Fruit fly (Drosophila melanogaster) Kc167 (cell line): Measurements from ENCODE around the gene PIG-P.

Source experiments
- Myc ChIP-seq: fragments of >200 bp; optimal IDR thresholded peaks from 2 replicates; lab custom pipeline; 2017; ENCODE audit warnings: missing external identifiers
- Sin3A ChIP-seq: fragments of >200 bp; optimal IDR thresholded peaks from 2 replicates; lab custom pipeline; 2018; ENCODE audit warnings: missing external identifiers
- h ChIP-seq: fragments of >200 bp; optimal IDR thresholded peaks from 3 replicates; lab custom pipeline; 2018; ENCODE audit warnings: missing external identifiers
- insv ChIP-seq: fragments of >200 bp; optimal IDR thresholded peaks from 3 replicates; lab custom pipeline; 2018; ENCODE audit warnings: missing external identifiers
- psq ChIP-seq: fragments of >200 bp; optimal IDR thresholded peaks from 2 replicates; lab custom pipeline; 2017; ENCODE audit warnings: missing external identifiers
- ttk ChIP-seq: sonication (Bioruptor generic); optimal IDR thresholded peaks from 2 replicates; lab custom pipeline; 2017; ENCODE audit warnings: missing external identifiers

Gene PIG-P

DNA sequence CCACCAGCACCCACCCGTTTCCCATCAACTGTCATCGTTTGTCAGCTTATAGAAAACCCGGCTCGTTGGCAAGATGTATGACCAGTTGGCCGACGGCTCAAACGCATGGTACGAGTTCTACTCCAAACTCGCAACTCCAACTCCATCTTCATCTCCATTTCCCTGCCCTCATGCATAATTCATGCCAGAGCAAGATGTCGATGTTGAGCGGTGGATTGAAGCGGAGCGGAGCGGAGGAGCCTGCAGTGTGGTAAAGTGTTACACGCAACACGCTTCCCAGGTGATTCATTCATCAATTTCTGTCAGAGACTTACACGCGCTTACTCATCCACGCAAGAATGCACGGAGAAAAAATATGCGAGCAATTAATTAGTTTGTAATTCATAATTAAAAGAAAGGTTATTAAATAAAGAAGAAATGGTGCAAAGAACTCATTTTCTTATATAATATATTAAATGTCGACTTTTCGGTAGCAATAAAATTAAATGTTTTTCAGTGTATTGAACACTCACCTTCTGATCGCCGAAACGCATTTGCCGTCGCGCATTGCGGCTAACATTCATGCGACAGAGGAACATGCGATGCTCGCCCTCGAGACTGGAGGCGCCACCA, 23.5 kb upstream of the PIG-P start:
- TF ChIP-seq psq (no peak), Myc (no peak)

- no peak for TF ChIP-seq h (lab: Kevin White, UChicago)
- no peak for TF ChIP-seq ttk (lab: Kevin White, UChicago)
- TF ChIP-seq insv (lab: Kevin White, UChicago) = no peak
- no peak for TF ChIP-seq psq
- TF ChIP-seq Myc = no peak
- no peak for TF ChIP-seq Sin3A (lab: Kevin White, UChicago)
These were observed 17.2 kb upstream of the PIG-P start for dm6 chr3R:26075252-26075651.

DNA sequence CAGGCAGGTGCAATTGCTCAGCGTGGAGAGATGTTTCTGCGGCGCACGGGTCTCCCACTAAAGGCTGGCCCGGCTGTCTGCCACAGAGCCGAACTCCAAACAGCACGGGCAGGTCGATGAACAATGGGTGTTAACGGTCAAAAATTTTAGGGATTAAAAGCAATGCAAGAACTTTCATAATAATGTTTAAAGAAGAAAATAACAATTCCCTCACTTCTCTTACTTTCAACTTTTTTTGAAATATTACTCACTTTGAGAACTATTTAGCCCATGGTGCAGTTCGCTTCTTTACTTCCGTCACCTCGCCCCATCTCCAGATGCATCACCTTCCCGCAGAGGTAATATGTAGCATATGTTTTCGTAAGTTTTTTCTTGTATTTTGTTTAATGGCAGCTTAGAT, 14.5 kb upstream of the PIG-P start:
- TF ChIP-seq insv (lab: Kevin White, UChicago) = no peak
- TF ChIP-seq Myc = no peak
- TF ChIP-seq Sin3A (lab: Kevin White, UChicago) = no peak
- no peak for TF ChIP-seq psq
- no peak for TF ChIP-seq h (lab: Kevin White, UChicago)
- no peak for TF ChIP-seq ttk (lab: Kevin White, UChicago)

DNA sequence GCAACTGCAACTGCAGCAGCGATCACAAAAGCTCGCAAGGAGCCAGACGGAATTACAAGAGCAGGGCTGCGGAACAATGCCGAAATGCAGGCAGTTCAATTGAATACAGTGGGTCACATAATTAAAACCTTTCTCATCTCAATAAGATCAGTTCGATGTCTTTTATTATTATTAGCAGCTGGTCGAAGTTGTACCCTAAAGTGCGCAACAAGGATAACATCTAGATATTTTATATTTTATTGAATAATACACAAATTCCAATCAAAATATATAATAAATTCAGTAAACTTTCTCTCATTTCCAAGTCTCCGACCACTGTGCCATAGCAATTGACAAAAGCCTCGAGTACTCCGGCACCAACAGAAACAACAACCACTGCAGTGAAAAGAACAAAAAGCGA, 10.1 kb upstream of the PIG-P start:
- TF ChIP-seq h (lab: Kevin White, UChicago) (no peak), Myc (no peak), ttk (lab: Kevin White, UChicago) (no peak), Sin3A (lab: Kevin White, UChicago) (no peak), insv (lab: Kevin White, UChicago) (no peak), psq (no peak)

- TF ChIP-seq Myc = no peak
- TF ChIP-seq Sin3A (lab: Kevin White, UChicago) = no peak
- no peak for TF ChIP-seq h (lab: Kevin White, UChicago)
These were observed 6.7 kb upstream of the PIG-P start for dm6 chr3R:26064708-26065107.

DNA sequence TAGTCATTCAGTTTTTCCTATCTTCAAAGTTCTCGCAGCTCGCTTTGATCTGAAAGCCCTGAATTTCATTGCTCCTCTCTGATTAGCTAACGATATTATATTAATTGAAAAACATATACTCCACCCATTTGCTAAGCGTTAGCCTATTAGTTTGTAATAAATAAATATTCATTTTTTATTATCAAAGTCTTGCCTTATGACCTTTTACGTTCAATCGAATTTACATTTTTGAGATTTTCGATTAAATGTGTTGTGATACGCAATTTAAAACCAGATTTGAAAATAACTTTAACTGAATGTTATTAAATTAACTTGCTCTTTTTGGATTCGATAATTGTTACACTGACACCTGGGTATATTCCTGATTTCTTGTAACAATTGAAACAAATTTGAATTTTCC, 4.9 kb upstream of the PIG-P start, which contains the start of gene CG14551:
CG14551 (minus strand) TSS at position 101 of the 400 bp plus-strand sequence.
- no peak for TF ChIP-seq h (lab: Kevin White, UChicago)
- no peak for TF ChIP-seq ttk (lab: Kevin White, UChicago)
- no peak for TF ChIP-seq Myc
- no peak for TF ChIP-seq Sin3A (lab: Kevin White, UChicago)
- no peak for TF ChIP-seq psq
- no peak for TF ChIP-seq insv (lab: Kevin White, UChicago)

DNA sequence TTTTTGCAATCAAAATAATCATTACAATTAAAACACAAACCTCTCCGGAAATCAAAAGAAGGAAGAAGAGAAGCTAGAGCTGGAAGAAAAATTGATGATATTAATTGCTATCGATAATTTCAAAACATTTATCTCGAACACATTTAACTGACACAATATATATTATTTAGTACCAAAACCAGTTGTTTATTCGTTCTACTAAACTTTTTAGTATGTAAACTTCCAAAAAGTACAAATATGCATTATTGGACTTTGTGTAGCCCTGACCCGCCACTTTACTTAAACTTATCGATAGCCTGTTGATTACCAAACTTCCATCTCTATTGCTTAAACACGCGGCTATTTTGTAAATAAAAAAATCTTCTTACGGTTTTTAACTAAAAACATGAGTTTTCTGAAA, 1.2 kb upstream of the PIG-P start, which contains the start of the genes RpL34a and Trmt61:
RpL34a (minus strand) TSS at position 73 of the 400 bp plus-strand sequence.
Trmt61 (plus strand) TSS at position 302 of the 400 bp plus-strand sequence.
- TF ChIP-seq psq = no peak

DNA sequence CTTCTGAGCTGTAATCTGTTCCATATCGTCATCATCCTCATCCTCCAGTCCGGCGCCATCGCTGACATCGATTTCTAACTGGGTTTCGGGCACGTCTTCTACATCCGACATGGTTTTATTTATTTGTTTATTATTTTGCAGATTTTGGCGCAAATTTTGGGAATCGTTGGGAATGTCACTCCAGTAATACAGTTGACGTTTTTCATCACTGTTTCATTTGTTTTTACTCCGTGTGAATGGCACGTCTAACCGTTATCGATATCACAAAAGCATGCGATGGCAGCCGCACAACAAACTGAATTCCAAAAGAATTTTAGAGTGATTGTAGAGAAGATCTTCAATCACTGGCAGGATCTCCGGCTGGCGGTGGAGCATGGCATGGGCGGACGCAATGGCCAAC, 1.6 kb downstream of the PIG-P start, which contains the start of the genes Sld5 and CG14543:
Sld5 (minus strand) TSS at position 167 of the 400 bp plus-strand sequence.
CG14543 (plus strand) TSS at position 250 of the 400 bp plus-strand sequence.
- no peak for TF ChIP-seq insv (lab: Kevin White, UChicago)
- TF ChIP-seq Sin3A (lab: Kevin White, UChicago) = no peak
- TF ChIP-seq h (lab: Kevin White, UChicago) = no peak
- TF ChIP-seq Myc = no peak
- TF ChIP-seq ttk (lab: Kevin White, UChicago) = no peak

dm6 chr3R:26055214-26055632, 2.8 kb downstream of the PIG-P start, which contains the start of gene Cmpk:
TSS of gene Cmpk (minus strand) at chr3R:26055438.
- TF ChIP-seq Myc (no peak), Sin3A (lab: Kevin White, UChicago) (no peak), insv (lab: Kevin White, UChicago) (no peak), ttk (lab: Kevin White, UChicago) (no peak), h (lab: Kevin White, UChicago) (no peak), psq (no peak)

DNA sequence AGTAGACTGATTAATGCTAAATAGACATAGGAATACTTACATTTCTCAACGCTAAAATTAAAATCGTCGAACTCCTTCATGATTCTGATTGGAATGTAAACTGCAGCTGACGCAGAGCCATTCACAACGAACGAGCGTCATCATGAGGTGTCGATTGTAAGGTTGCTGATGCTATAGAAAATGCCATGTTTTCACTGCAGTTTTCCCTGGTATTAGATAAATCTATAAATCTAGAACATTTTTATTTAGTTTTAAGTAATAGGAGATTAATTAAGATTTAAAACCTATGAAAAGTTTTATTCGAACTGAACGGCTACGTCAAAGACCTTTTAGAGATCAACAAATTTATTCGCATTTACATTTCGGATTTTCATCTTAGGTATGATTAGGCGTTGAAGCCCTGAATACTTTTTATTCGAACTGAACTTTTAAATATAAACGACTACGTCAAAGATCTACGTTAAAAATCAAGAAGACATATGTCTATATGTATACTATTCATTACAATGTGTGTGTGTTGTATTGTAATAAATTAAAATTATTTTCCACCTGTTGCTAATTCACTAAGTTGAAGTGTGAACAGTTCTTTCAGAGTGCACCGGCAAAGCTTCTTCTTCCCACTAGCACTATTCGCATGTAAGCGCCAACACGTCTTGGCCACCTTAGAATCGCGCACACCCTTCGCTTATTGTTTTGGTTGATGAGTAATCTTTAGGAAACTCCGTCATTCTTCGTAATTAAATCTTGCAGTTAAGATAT, 5.7 kb downstream of the PIG-P start, which contains the start of the genes Exo84 and Vps2:
Exo84 (minus strand) TSS at position 108 of the 759 bp plus-strand sequence.
Vps2 (plus strand) TSS at position 672 of the 759 bp plus-strand sequence.
- TF ChIP-seq h (lab: Kevin White, UChicago) (no peak), Sin3A (lab: Kevin White, UChicago) (no peak), Myc (no peak), psq (no peak), ttk (lab: Kevin White, UChicago) (no peak), insv (lab: Kevin White, UChicago) (no peak)

DNA sequence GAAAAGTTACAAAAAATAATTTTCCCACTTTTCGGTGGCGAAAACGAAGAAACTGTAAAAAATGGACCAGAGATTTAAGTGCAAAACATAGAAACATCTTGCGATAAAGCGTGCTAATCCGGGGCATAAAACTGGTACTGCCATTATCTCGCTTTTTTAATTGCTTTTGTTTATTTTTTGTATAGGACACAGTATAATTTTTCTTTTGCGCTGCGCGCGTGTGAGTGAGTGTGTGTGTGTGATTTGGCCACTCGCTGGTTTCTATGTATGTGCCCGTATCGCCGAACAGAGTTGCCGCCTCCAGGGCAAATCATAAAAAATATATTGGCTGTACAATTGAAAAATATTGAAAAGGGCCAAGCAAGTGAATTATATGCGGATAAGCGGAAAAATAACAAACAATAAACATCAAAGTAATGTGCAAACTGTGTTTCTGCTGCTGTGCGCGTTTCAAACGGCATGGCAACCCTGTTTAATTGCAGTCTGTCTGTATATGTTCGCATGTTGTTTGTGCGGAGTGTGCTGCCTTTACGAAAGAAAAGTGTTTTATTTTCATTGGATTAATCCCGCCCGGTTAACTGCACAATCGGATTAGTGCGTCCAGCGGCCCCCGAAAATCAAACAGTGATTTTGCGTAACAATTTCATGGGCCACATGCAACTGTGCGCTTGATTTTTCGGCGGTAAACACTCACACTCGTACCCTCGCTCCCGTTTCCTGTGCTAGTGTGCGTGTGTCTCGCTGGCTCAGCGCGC, 15.7 kb downstream of the PIG-P start:
- TF ChIP-seq psq (no peak), h (lab: Kevin White, UChicago) (no peak)

DNA sequence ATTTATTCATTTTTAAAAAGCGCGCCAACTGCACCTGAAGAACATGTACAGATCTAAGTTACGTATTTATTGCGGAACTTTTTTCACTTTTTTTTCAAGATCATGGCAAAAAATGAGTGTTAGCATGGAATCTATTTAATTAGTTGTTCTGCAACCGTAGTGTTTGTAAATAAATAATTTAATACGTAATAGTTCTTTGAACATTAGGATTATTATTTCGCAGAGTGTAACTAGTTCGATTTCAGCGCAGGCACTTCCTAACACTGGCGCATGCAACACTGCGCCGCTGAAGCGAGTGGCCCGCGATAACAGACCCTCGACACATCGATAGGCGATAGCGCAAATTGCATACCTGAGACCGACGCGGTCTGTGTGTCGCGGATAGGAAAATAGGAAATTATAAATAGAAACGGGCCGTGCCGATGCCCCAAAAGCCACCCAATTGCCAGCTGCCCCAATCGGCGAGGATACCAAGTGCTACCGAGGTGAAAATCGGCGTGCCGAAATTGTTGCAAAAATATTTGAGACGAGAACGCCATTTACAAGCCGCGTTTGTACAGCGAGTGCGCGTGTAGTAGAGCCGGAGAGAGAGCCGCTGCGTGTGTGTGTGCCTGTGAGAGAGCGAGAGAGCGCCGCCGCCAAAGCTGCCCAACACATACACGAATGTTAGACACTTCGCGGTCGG, 16.5 kb downstream of the PIG-P start, which contains the start of gene gro:
gro (plus strand) TSS at position 320 of the 685 bp plus-strand sequence.
- TF ChIP-seq ttk (lab: Kevin White, UChicago) (no peak), insv (lab: Kevin White, UChicago) (no peak), psq (no peak), Myc (no peak), h (lab: Kevin White, UChicago) (no peak), Sin3A (lab: Kevin White, UChicago) (no peak)
